Fruit fly (Drosophila melanogaster): Measurements from ENCODE around the gene CG5787.

CG5787 gene

dm6 chr2L:12750060-12750459 is 37.3 kb upstream of the CG5787 start (continued):
- TF ChIP-seq Scr (GFP tag; IDR thresholded peaks at IDR 0.05; ENCODE audit: partially characterized antibody): no peak

dm6 chr2L:12721794-12722315 is 9.1 kb upstream of the CG5787 start, which contains the start of gene Pih1D1:
Pih1D1 (minus strand) TSS chr2L:12721843.
- TF ChIP-seq MBD-R2 (GFP tag; IDR thresholded peaks at IDR 0.05) (peak; percentile 82), btn (GFP tag; optimal IDR thresholded peaks at IDR 0.05) (peak; percentile 75), CG10959 (GFP tag; IDR thresholded peaks at IDR 0.05) (peak; percentile 82), bab2 (GFP tag; optimal IDR thresholded peaks at IDR 0.05) (peak; percentile 95), bcd (GFP tag; optimal IDR thresholded peaks at IDR 0.05) (peak; percentile 98), nerfin-2 (GFP tag; IDR thresholded peaks at IDR 0.05; ENCODE audit: partially characterized antibody) (0 out of 2 replicates have a peak, but pooled peaks have one; percentile 11), Elba2 (GFP tag; optimal IDR thresholded peaks at IDR 0.05) (peak; percentile 73), kah (GFP tag; optimal IDR thresholded peaks at IDR 0.05) (peak; percentile 78), grau (tag; optimal IDR thresholded peaks at IDR 0.05) (peak; percentile 95), NfI (GFP tag; optimal IDR thresholded peaks at IDR 0.05) (peak; percentile 94), CG9437 (GFP tag; optimal IDR thresholded peaks at IDR 0.05) (peak; percentile 90), Mes4 (GFP tag; optimal IDR thresholded peaks at IDR 0.05) (peak; percentile 85), CG13287 (GFP tag; IDR thresholded peaks at IDR 0.05; ENCODE audit: partially characterized antibody) (no peak), D (optimal IDR thresholded peaks at IDR 0.05) (no peak), D (GFP tag; optimal IDR thresholded peaks at IDR 0.05) (peak; percentile 92), Doc2 (GFP tag; IDR thresholded peaks at IDR 0.05) (peak; percentile 82), Hr3 (GFP tag; optimal IDR thresholded peaks at IDR 0.05) (peak; percentile 97), CG18619 (GFP tag; optimal IDR thresholded peaks at IDR 0.05) (peak; percentile 94), toy (GFP tag; IDR thresholded peaks at IDR 0.05) (peak; percentile 93), fru (optimal IDR thresholded peaks at IDR 0.05) (no peak), klu (GFP tag; IDR thresholded peaks at IDR 0.05) (peak; percentile 97), Sry-δ (GFP tag; optimal IDR thresholded peaks at IDR 0.05) (peak; percentile 55), Med (GFP tag) (peak; percentile 96), CG17568 (GFP tag; optimal IDR thresholded peaks at IDR 0.05) (no peak), MTF-1 (GFP tag; optimal IDR thresholded peaks at IDR 0.05; ENCODE audit: borderline replicate concordance) (peak; percentile 57), HmgZ (tag; optimal IDR thresholded peaks at IDR 0.05) (peak; percentile 93), B-H1 (GFP tag; IDR thresholded peaks at IDR 0.05) (peak; percentile 91), HLH4C (GFP tag; IDR thresholded peaks at IDR 0.05; ENCODE audit: partially characterized antibody) (no peak), dan (GFP tag; IDR thresholded peaks at IDR 0.05) (peak; percentile 88), Scr (GFP tag; IDR thresholded peaks at IDR 0.05; ENCODE audit: partially characterized antibody) (no peak), Atf6 (GFP tag; IDR thresholded peaks at IDR 0.05) (peak; percentile 95), Dip3 (GFP tag; optimal IDR thresholded peaks at IDR 0.05) (peak; percentile 94), CG9797 (GFP tag; optimal IDR thresholded peaks at IDR 0.05) (peak; percentile 82), Abd-B (GFP tag; optimal IDR thresholded peaks at IDR 0.05) (peak; percentile 97), CG15073 (GFP tag; optimal IDR thresholded peaks at IDR 0.05) (peak; percentile 77), Sry-β (GFP tag; optimal IDR thresholded peaks at IDR 0.05) (peak; percentile 36), chinmo (GFP tag; IDR thresholded peaks at IDR 0.05; ENCODE audit: partially characterized antibody) (no peak), ham (GFP tag; IDR thresholded peaks at IDR 0.05) (peak; percentile 90), HmgD (GFP tag; optimal IDR thresholded peaks at IDR 0.05) (peak; percentile 79), CG6654 (GFP tag; optimal IDR thresholded peaks at IDR 0.05) (peak; percentile 90), CG34422 (GFP tag; IDR thresholded peaks at IDR 0.05) (peak; percentile 96), CG7928 (GFP tag; optimal IDR thresholded peaks at IDR 0.05) (peak; percentile 72), tgo (GFP tag; IDR thresholded peaks at IDR 0.05) (peak; percentile 97), sob (GFP tag; IDR thresholded peaks at IDR 0.05) (peak; percentile 96), CG15514 (GFP tag; optimal IDR thresholded peaks at IDR 0.05) (peak; percentile 82), org-1 (GFP tag; optimal IDR thresholded peaks at IDR 0.05) (peak; percentile 87), NC2α (GFP tag; optimal IDR thresholded peaks at IDR 0.05) (peak; percentile 69), lilli (GFP tag; optimal IDR thresholded peaks at IDR 0.05) (peak; percentile 95), CG8924 (tag; optimal IDR thresholded peaks at IDR 0.05) (peak; percentile 95)

All from whole organism, embryonic.